Fruit fly (Drosophila melanogaster) whole organism, embryonic: ENCODE data around the gene Nnp-1.
A peak's percentile ranks its signal among the peaks of the same experiment; 100 is the strongest.

ENCODE experiments used
- Atf6 ChIP-seq: fragments of 200-800 bp; sonication (Bioruptor generic); IDR thresholded peaks from 2 replicates; pipeline ENCODE4 v1.3.6; 2022; ENCODE audit warnings: missing biosample characterization, missing genetic modification characterization
- CG10209 ChIP-seq: fragments of 200-800 bp; sonication (Bioruptor generic); optimal IDR thresholded peaks from 3 replicates; lab custom pipeline; 2017; ENCODE audit warnings: missing biosample characterization, mild to moderate bottlenecking, missing genetic modification characterization, missing genetic modification reagents
- CG10431 ChIP-seq: fragments of 200-800 bp; sonication (Bioruptor generic); optimal IDR thresholded peaks from 3 replicates; lab custom pipeline; 2018; ENCODE audit warnings: missing biosample characterization, mild to moderate bottlenecking, missing genetic modification characterization
- CG12071 ChIP-seq: fragments of 200-800 bp; sonication (Bioruptor generic); optimal IDR thresholded peaks from 3 replicates; lab custom pipeline; 2018; ENCODE audit warnings: missing biosample characterization, mild to moderate bottlenecking, missing genetic modification characterization
- CG14710 ChIP-seq: fragments of 200-800 bp; sonication (Bioruptor generic); optimal IDR thresholded peaks from 3 replicates; lab custom pipeline; 2019; ENCODE audit warnings: missing biosample characterization, mild to moderate bottlenecking, missing genetic modification characterization, moderate library complexity
- CG15011 ChIP-seq: fragments of 200-800 bp; sonication (Bioruptor generic); optimal IDR thresholded peaks from 3 replicates; lab custom pipeline; 2018; ENCODE audit warnings: missing biosample characterization, mild to moderate bottlenecking, missing genetic modification characterization
- CG16815 ChIP-seq: fragments of 200-800 bp; sonication (Bioruptor generic); optimal IDR thresholded peaks from 3 replicates; lab custom pipeline; 2017; ENCODE audit warnings: missing biosample characterization, mild to moderate bottlenecking, missing genetic modification characterization
- CG17186 ChIP-seq: fragments of 200-800 bp; sonication (Bioruptor generic); optimal IDR thresholded peaks from 3 replicates; lab custom pipeline; 2017; ENCODE audit warnings: missing biosample characterization, missing genetic modification reagents, missing genetic modification characterization
- CG17361 ChIP-seq: fragments of 200-800 bp; sonication (Bioruptor generic); IDR thresholded peaks from 3 replicates; pipeline ENCODE4 v1.3.6; 2022; ENCODE audit warnings: missing biosample characterization, missing genetic modification characterization
- CG17802 ChIP-seq: fragments of 200-800 bp; sonication (Bioruptor generic); optimal IDR thresholded peaks from 2 replicates; lab custom pipeline; 2018; ENCODE audit warnings: missing biosample characterization, mild to moderate bottlenecking, missing genetic modification characterization, moderate library complexity
- CG2120 ChIP-seq: fragments of 200-800 bp; sonication (Bioruptor generic); optimal IDR thresholded peaks from 3 replicates; lab custom pipeline; 2016; ENCODE audit warnings: missing biosample characterization, missing genetic modification characterization
- CG3838 ChIP-seq: fragments of 200-800 bp; sonication (Bioruptor generic); optimal IDR thresholded peaks from 3 replicates; lab custom pipeline; 2016; ENCODE audit warnings: missing biosample characterization, missing genetic modification characterization
- CG3995 ChIP-seq: fragments of 200-800 bp; sonication (Bioruptor generic); optimal IDR thresholded peaks from 3 replicates; lab custom pipeline; 2016; ENCODE audit warnings: missing biosample characterization, missing genetic modification characterization
- CG4854 ChIP-seq: fragments of 200-800 bp; sonication (Bioruptor generic); optimal IDR thresholded peaks from 2 replicates; lab custom pipeline; 2016; ENCODE audit warnings: missing biosample characterization, missing genetic modification characterization, inconsistent platforms
- CG5245 ChIP-seq: fragments of 200-800 bp; sonication (Bioruptor generic); optimal IDR thresholded peaks from 3 replicates; lab custom pipeline; 2016; ENCODE audit warnings: missing biosample characterization, missing genetic modification characterization
- CG8290 ChIP-seq, 3 experiments: fragments of 200-800 bp; sonication (Bioruptor generic); optimal IDR thresholded peaks; 2 replicates each; lab custom pipeline; 2016 to 2019; ENCODE audit warnings: missing biosample characterization in 3 of 3, missing genetic modification characterization in 3 of 3, mild to moderate bottlenecking in 2 of 3, moderate library complexity in 1 of 3
- CG9727 ChIP-seq: fragments of 200-800 bp; sonication (Bioruptor generic); optimal IDR thresholded peaks from 3 replicates; lab custom pipeline; 2017; ENCODE audit warnings: missing biosample characterization, mild to moderate bottlenecking, missing genetic modification characterization
- D19B ChIP-seq: fragments of 200-800 bp; sonication (Bioruptor generic); optimal IDR thresholded peaks from 2 replicates; lab custom pipeline; 2017; ENCODE audit warnings: missing biosample characterization, mild to moderate bottlenecking, missing genetic modification characterization
- Dip2 ChIP-seq: fragments of 200-800 bp; sonication (Bioruptor generic); IDR thresholded peaks from 2 replicates; pipeline ENCODE4 v1.3.6; 2022; ENCODE audit warnings: missing biosample characterization, missing genetic modification characterization
- E2f2 ChIP-seq: fragments of 200-800 bp; sonication (Bioruptor generic); IDR thresholded peaks from 2 replicates; pipeline ENCODE4 v1.3.6; 2022; ENCODE audit warnings: missing biosample characterization, missing genetic modification characterization
- ERR ChIP-seq: fragments of 200-800 bp; sonication (Bioruptor generic); optimal IDR thresholded peaks from 2 replicates; lab custom pipeline; 2016; ENCODE audit warnings: missing biosample characterization, missing genetic modification characterization
- Elba2 ChIP-seq: fragments of 200-800 bp; sonication (Bioruptor generic); optimal IDR thresholded peaks from 3 replicates; lab custom pipeline; 2016; ENCODE audit warnings: missing biosample characterization, missing genetic modification characterization
- Fer1 ChIP-seq: fragments of 200-800 bp; sonication (Bioruptor generic); optimal IDR thresholded peaks from 2 replicates; lab custom pipeline; 2017; ENCODE audit warnings: missing biosample characterization, mild to moderate bottlenecking, missing genetic modification characterization
- Kr ChIP-seq: fragments of 200-800 bp; sonication (Bioruptor generic); optimal IDR thresholded peaks from 2 replicates; lab custom pipeline; 2017; ENCODE audit warnings: missing biosample characterization, mild to moderate bottlenecking, missing genetic modification characterization
- Med ChIP-seq: fragments of 200-800 bp; sonication (Bioruptor generic); peaks from one replicate; lab custom pipeline; 2016; ENCODE audit warnings: missing biosample characterization, missing genetic modification characterization, mild to moderate bottlenecking, inconsistent platforms, moderate library complexity
- Mes4 ChIP-seq: fragments of 200-800 bp; sonication (Bioruptor generic); optimal IDR thresholded peaks from 2 replicates; lab custom pipeline; 2016; ENCODE audit warnings: missing biosample characterization, missing genetic modification characterization
- NFAT ChIP-seq: fragments of 200-800 bp; sonication (Bioruptor generic); IDR thresholded peaks from 2 replicates; pipeline ENCODE4 v1.3.6; 2022; ENCODE audit warnings: missing biosample characterization, missing genetic modification characterization
- Optix ChIP-seq: fragments of 200-800 bp; sonication (Bioruptor generic); IDR thresholded peaks from 3 replicates; pipeline ENCODE4 v1.3.6; 2022; ENCODE audit warnings: missing biosample characterization, missing genetic modification characterization
- Rfx ChIP-seq: fragments of 200-800 bp; sonication (Bioruptor generic); IDR thresholded peaks from 2 replicates; pipeline ENCODE4 v1.3.6; 2022; ENCODE audit warnings: missing biosample characterization, missing genetic modification characterization
- Taf1 ChIP-seq: fragments of 200-800 bp; sonication (Bioruptor generic); IDR thresholded peaks from 2 replicates; pipeline ENCODE4 v1.3.6; 2022; ENCODE audit warnings: missing biosample characterization, missing genetic modification characterization
- Xbp1 ChIP-seq: fragments of 200-800 bp; sonication (Bioruptor generic); optimal IDR thresholded peaks from 3 replicates; lab custom pipeline; 2016; ENCODE audit warnings: missing biosample characterization, mild to moderate bottlenecking, missing genetic modification characterization
- ac ChIP-seq: fragments of 200-800 bp; sonication (Bioruptor generic); optimal IDR thresholded peaks from 3 replicates; lab custom pipeline; 2017; ENCODE audit warnings: missing biosample characterization, mild to moderate bottlenecking, missing genetic modification characterization
- corto ChIP-seq: fragments of 200-800 bp; sonication (Bioruptor generic); optimal IDR thresholded peaks from 2 replicates; lab custom pipeline; 2016; ENCODE audit warnings: missing biosample characterization, mild to moderate bottlenecking, missing genetic modification characterization, moderate library complexity
- crol ChIP-seq: fragments of 200-800 bp; sonication (Bioruptor generic); IDR thresholded peaks from 2 replicates; pipeline ENCODE4 v1.3.6; 2022; ENCODE audit warnings: missing biosample characterization, missing genetic modification characterization
- dmrt99B ChIP-seq: fragments of 200-800 bp; sonication (Bioruptor generic); optimal IDR thresholded peaks from 2 replicates; lab custom pipeline; 2018; ENCODE audit warnings: missing biosample characterization, mild to moderate bottlenecking, missing genetic modification characterization, moderate library complexity
- gro ChIP-seq: fragments of 200-800 bp; sonication (Bioruptor generic); optimal IDR thresholded peaks from 2 replicates; lab custom pipeline; 2016; ENCODE audit warnings: missing biosample characterization, missing genetic modification characterization
- ken ChIP-seq: fragments of 200-800 bp; sonication (Bioruptor generic); IDR thresholded peaks from 3 replicates; pipeline ENCODE4 v1.3.6; 2022; ENCODE audit warnings: missing biosample characterization, missing genetic modification characterization
- lov ChIP-seq, 2 experiments: fragments of 200-800 bp in 1 of 2; fragments of >200 bp in 1 of 2; sonication (Bioruptor generic) in 1 of 2; IDR thresholded peaks in 1 of 2; optimal IDR thresholded peaks in 1 of 2; 2 replicates in 1 of 2; 3 replicates in 1 of 2; pipeline versions ENCODE4 v1.3.6 to Lab custom; 2017 to 2022; ENCODE audit warnings: missing biosample characterization in 1 of 2, missing genetic modification characterization in 1 of 2
- pan ChIP-seq, 4 experiments: fragments of >200 bp in 3 of 4; fragments of 200-800 bp in 1 of 4; sonication (Bioruptor generic) in 1 of 4; optimal IDR thresholded peaks in 3 of 4; IDR thresholded peaks in 1 of 4; 2 replicates each; pipeline versions ENCODE4 v1.3.6 to Lab custom; 2017 to 2022; ENCODE audit warnings: missing biosample characterization in 2 of 4, missing genetic modification characterization in 2 of 4, mixed read lengths in 1 of 4
- phol ChIP-seq: fragments of 200-800 bp; sonication (Bioruptor generic); optimal IDR thresholded peaks from 3 replicates; lab custom pipeline; 2018; ENCODE audit warnings: missing biosample characterization, mild to moderate bottlenecking, missing genetic modification characterization, moderate library complexity
- schlank ChIP-seq: fragments of 200-800 bp; sonication (Bioruptor generic); optimal IDR thresholded peaks from 2 replicates; lab custom pipeline; 2018; ENCODE audit warnings: missing biosample characterization, mild to moderate bottlenecking, missing genetic modification characterization
- sim ChIP-seq: fragments of 200-800 bp; sonication (Bioruptor generic); IDR thresholded peaks from 2 replicates; pipeline ENCODE4 v1.3.6; 2022; ENCODE audit warnings: missing biosample characterization, missing genetic modification characterization
- stwl ChIP-seq: fragments of 200-800 bp; sonication (Bioruptor generic); optimal IDR thresholded peaks from 3 replicates; lab custom pipeline; 2018; ENCODE audit warnings: missing biosample characterization, mild to moderate bottlenecking, missing genetic modification characterization, moderate library complexity
- tin ChIP-seq: fragments of 200-800 bp; sonication (Bioruptor generic); optimal IDR thresholded peaks from 3 replicates; lab custom pipeline; 2016; ENCODE audit warnings: missing biosample characterization, missing genetic modification characterization
- trem ChIP-seq: fragments of 200-800 bp; optimal IDR thresholded peaks from 3 replicates; lab custom pipeline; 2019; ENCODE audit warnings: missing biosample characterization, mild to moderate bottlenecking, missing genetic modification characterization, moderate library complexity
- tx ChIP-seq: fragments of 200-800 bp; sonication (Bioruptor generic); optimal IDR thresholded peaks from 2 replicates; lab custom pipeline; 2016; ENCODE audit warnings: missing biosample characterization, missing genetic modification characterization
- yki ChIP-seq: fragments of >200 bp; optimal IDR thresholded peaks from 3 replicates; lab custom pipeline; 2018
- zen ChIP-seq: fragments of 200-800 bp; sonication (Bioruptor generic); optimal IDR thresholded peaks from 3 replicates; lab custom pipeline; 2018; ENCODE audit warnings: missing biosample characterization, mild to moderate bottlenecking, missing genetic modification characterization, moderate library complexity
- zen2 ChIP-seq: fragments of 200-800 bp; sonication (Bioruptor generic); IDR thresholded peaks from 3 replicates; pipeline ENCODE4 v1.3.6; 2022; ENCODE audit warnings: missing biosample characterization, missing genetic modification characterization; ENCODE audit not compliant: partially characterized antibody

Nnp-1 gene

DNA sequence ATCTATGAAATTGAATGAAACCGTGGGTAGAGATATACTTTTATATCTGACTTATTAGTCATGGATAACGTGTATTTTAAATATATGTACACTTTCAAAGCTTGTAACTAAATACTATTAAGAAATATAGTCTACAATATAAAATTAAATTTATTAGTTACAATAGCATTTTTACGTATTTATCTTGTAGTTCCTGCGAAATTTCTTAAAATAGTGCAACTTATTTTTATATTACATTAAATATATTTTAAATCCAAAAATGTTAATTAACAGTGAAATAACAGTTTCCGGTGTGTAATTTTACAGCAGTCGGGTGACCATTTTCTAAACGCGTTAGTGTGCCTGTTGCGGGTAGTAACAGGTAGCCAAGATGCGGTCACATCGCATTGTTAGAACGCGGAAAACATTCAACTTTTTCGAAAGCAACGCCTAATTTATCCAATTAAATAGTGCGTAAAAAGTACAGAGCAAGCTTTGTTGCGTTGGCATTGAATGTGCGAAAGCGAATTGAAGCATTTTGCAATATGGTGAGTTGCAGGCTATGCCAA lies 32.7 kb upstream of the Nnp-1 start, which contains the start of the genes CG10859 and CG7110 (continued):
- TF ChIP-seq CG4854 (GFP tag; lab: Kevin White, UChicago) (peak; percentile 18), schlank (tag; lab: Kevin White, UChicago) (no peak), ac (GFP tag; lab: Kevin White, UChicago) (no peak), gro (peak; percentile 21), zen2 (GFP tag; lab: Robert Waterston, UW) (no peak), CG2120 (GFP tag; lab: Kevin White, UChicago) (no peak), Rfx (GFP tag; lab: Robert Waterston, UW) (peak; percentile 9; the same call in 1 of the 2 replicates), CG8290 (GFP tag; optimal IDR thresholded peaks at IDR 0.05; lab: Kevin White, UChicago) (no peak), CG8290 (tag; optimal IDR thresholded peaks at IDR 0.05; lab: Kevin White, UChicago) (peak in 1 of 2 experiments; percentile 76), CG16815 (GFP tag; lab: Kevin White, UChicago) (no peak), sim (GFP tag; lab: Robert Waterston, UW) (no peak), CG3838 (GFP tag; lab: Kevin White, UChicago) (no peak), CG12071 (peak; percentile 42), CG17802 (no peak), tin (GFP tag; lab: Kevin White, UChicago) (peak; percentile 11), trem (tag; lab: Kevin White, UChicago) (peak; percentile 56), yki (no peak), phol (peak; percentile 69), Optix (GFP tag; lab: Robert Waterston, UW) (no peak), NFAT (GFP tag; lab: Robert Waterston, UW) (no peak; the same call in 1 of the 2 replicates), E2f2 (GFP tag; lab: Robert Waterston, UW) (peak; percentile 89), Elba2 (GFP tag; lab: Kevin White, UChicago) (peak; percentile 66), CG17361 (GFP tag; lab: Robert Waterston, UW) (peak; percentile 38; the same call in 2 of the 3 replicates), Mes4 (GFP tag; lab: Kevin White, UChicago) (peak; percentile 17), lov (optimal IDR thresholded peaks at IDR 0.05; lab: Kevin White, UChicago) (no peak), lov (GFP tag; IDR thresholded peaks at IDR 0.05; lab: Robert Waterston, UW) (no peak), CG17186 (GFP tag; lab: Kevin White, UChicago) (peak; percentile 99), Kr (GFP tag; lab: Kevin White, UChicago) (no peak), Xbp1 (peak; percentile 4), crol (GFP tag; lab: Robert Waterston, UW) (no peak), Dip2 (no peak), CG3995 (peak; percentile 13), CG9727 (GFP tag; lab: Kevin White, UChicago) (peak; percentile 61), CG10431 (GFP tag; lab: Kevin White, UChicago) (peak; percentile 5), tx (GFP tag; lab: Kevin White, UChicago) (no peak), D19B (no peak), stwl (tag; lab: Kevin White, UChicago) (peak; percentile 87), corto (no peak), ken (no peak), Atf6 (GFP tag; lab: Robert Waterston, UW) (peak; percentile 42; the same call in 1 of the 2 replicates), Taf1 (GFP tag; lab: Robert Waterston, UW) (no peak), CG14710 (tag; lab: Kevin White, UChicago) (peak; percentile 65), CG10209 (peak; percentile 41), pan (optimal IDR thresholded peaks at IDR 0.05; lab: Kevin White, UChicago) (no peak), pan (GFP tag; optimal IDR thresholded peaks at IDR 0.05 in 1 of 2, IDR thresholded peaks at IDR 0.05 in 1 of 2) (peak in 1 of 2 experiments; percentile 10), Fer1 (GFP tag; lab: Kevin White, UChicago) (peak; percentile 77), dmrt99B (tag; lab: Kevin White, UChicago) (peak; percentile 38), zen (tag; lab: Kevin White, UChicago) (peak; percentile 39), ERR (GFP tag; lab: Kevin White, UChicago) (no peak), CG15011 (GFP tag; lab: Kevin White, UChicago) (peak; percentile 2), Med (peak; percentile 91), CG5245 (no peak)
